Worm (Caenorhabditis elegans): ENCODE results near the gene set-22.

- TF ChIP-seq him-1 (tag; optimal IDR thresholded peaks at IDR 0.05) = no peak
- TF ChIP-seq W03F9.2 (tag; optimal IDR thresholded peaks at IDR 0.05) = no peak
- no peak for TF ChIP-seq dao-5 (tag; optimal IDR thresholded peaks at IDR 0.05)
These were observed 13.2 kb upstream of the set-22 start for ce11 chrV:10423511-10423910.
